Fruit fly (Drosophila melanogaster) whole organism, embryonic: ENCODE measurements around the gene CG13850.
A peak's percentile ranks its signal among the peaks of the same experiment; 100 is the strongest.

Experiments
- Adf1 ChIP-seq: fragments of 200-800 bp; sonication (Bioruptor generic); IDR thresholded peaks from 2 replicates; pipeline ENCODE4 v1.3.6; 2022; ENCODE audit warnings: missing biosample characterization, missing genetic modification characterization
- Bgb ChIP-seq: fragments of 200-800 bp; sonication (Bioruptor generic); IDR thresholded peaks from 2 replicates; pipeline ENCODE4 v1.3.6; 2022; ENCODE audit warnings: missing biosample characterization, missing genetic modification characterization; ENCODE audit not compliant: partially characterized antibody
- C15 ChIP-seq: fragments of 200-800 bp; sonication (Bioruptor generic); IDR thresholded peaks from 3 replicates; pipeline ENCODE4 v1.3.6; 2022; ENCODE audit warnings: missing biosample characterization, missing genetic modification characterization
- CG11398 ChIP-seq: fragments of 200-800 bp; sonication (Bioruptor generic); optimal IDR thresholded peaks from 2 replicates; lab custom pipeline; 2016; ENCODE audit warnings: missing biosample characterization, missing genetic modification characterization
- CG12769 ChIP-seq: fragments of 200-800 bp; sonication (Bioruptor generic); optimal IDR thresholded peaks from 2 replicates; lab custom pipeline; 2019; ENCODE audit warnings: missing biosample characterization, mild to moderate bottlenecking, missing genetic modification characterization, moderate library complexity
- CG13287 ChIP-seq: fragments of 200-800 bp; sonication (Bioruptor generic); IDR thresholded peaks from 2 replicates; pipeline ENCODE4 v1.3.6; 2022; ENCODE audit warnings: missing biosample characterization, missing genetic modification characterization; ENCODE audit not compliant: partially characterized antibody
- CG13624 ChIP-seq: fragments of 200-800 bp; sonication (Bioruptor generic); optimal IDR thresholded peaks from 2 replicates; lab custom pipeline; 2016; ENCODE audit warnings: missing biosample characterization, missing genetic modification characterization
- CG14860 ChIP-seq: fragments of 200-800 bp; sonication (Bioruptor generic); IDR thresholded peaks from 3 replicates; pipeline ENCODE4 v1.3.6; 2022; ENCODE audit warnings: missing biosample characterization, missing genetic modification characterization; ENCODE audit not compliant: partially characterized antibody
- CG15073 ChIP-seq: fragments of 200-800 bp; sonication (Bioruptor generic); optimal IDR thresholded peaks from 2 replicates; lab custom pipeline; 2016; ENCODE audit warnings: missing biosample characterization, missing genetic modification characterization
- CG17912 ChIP-seq: fragments of 200-800 bp; sonication (Bioruptor generic); optimal IDR thresholded peaks from 2 replicates; lab custom pipeline; 2018; ENCODE audit warnings: missing biosample characterization, mild to moderate bottlenecking, missing genetic modification characterization
- CG18476 ChIP-seq: fragments of 200-800 bp; sonication (Bioruptor generic); optimal IDR thresholded peaks from 2 replicates; lab custom pipeline; 2016; ENCODE audit warnings: missing biosample characterization, mild to moderate bottlenecking, missing genetic modification characterization
- CG2202 ChIP-seq: fragments of 200-800 bp; sonication (Bioruptor generic); optimal IDR thresholded peaks from 2 replicates; lab custom pipeline; 2018; ENCODE audit warnings: missing biosample characterization, mild to moderate bottlenecking, missing genetic modification characterization
- CG3065 ChIP-seq: fragments of 200-800 bp; sonication (Bioruptor generic); optimal IDR thresholded peaks from 2 replicates; lab custom pipeline; 2016; ENCODE audit warnings: missing biosample characterization, missing genetic modification characterization
- CG31365 ChIP-seq: fragments of 200-800 bp; sonication (Bioruptor generic); optimal IDR thresholded peaks from 2 replicates; lab custom pipeline; 2018; ENCODE audit warnings: missing biosample characterization, mild to moderate bottlenecking, missing genetic modification characterization
- CG32767 ChIP-seq: fragments of 200-800 bp; sonication (Bioruptor generic); IDR thresholded peaks from 2 replicates; pipeline ENCODE4 v1.3.6; 2022; ENCODE audit warnings: missing biosample characterization, missing genetic modification characterization
- CG3281 ChIP-seq: fragments of 200-800 bp; sonication (Bioruptor generic); optimal IDR thresholded peaks from 3 replicates; lab custom pipeline; 2017; ENCODE audit warnings: missing biosample characterization, mild to moderate bottlenecking, missing genetic modification characterization
- CG4424 ChIP-seq: fragments of 200-800 bp; sonication (Bioruptor generic); optimal IDR thresholded peaks from 3 replicates; lab custom pipeline; 2016; ENCODE audit warnings: missing biosample characterization, missing genetic modification characterization
- CG4730 ChIP-seq: fragments of 200-800 bp; sonication (Bioruptor generic); IDR thresholded peaks from 2 replicates; pipeline ENCODE4 v1.3.6; 2022; ENCODE audit warnings: missing biosample characterization, missing genetic modification characterization
- CG4854 ChIP-seq: fragments of 200-800 bp; sonication (Bioruptor generic); optimal IDR thresholded peaks from 2 replicates; lab custom pipeline; 2016; ENCODE audit warnings: missing biosample characterization, missing genetic modification characterization, inconsistent platforms
- CG7745 ChIP-seq: fragments of 200-800 bp; sonication (Bioruptor generic); optimal IDR thresholded peaks from 2 replicates; lab custom pipeline; 2018; ENCODE audit warnings: missing biosample characterization, mild to moderate bottlenecking, missing genetic modification characterization, moderate library complexity
- CG7839 ChIP-seq: fragments of 200-800 bp; sonication (Bioruptor generic); optimal IDR thresholded peaks from 3 replicates; lab custom pipeline; 2018; ENCODE audit warnings: missing biosample characterization, mild to moderate bottlenecking, missing genetic modification characterization, moderate library complexity
- CG9215 ChIP-seq: fragments of 200-800 bp; sonication (Bioruptor generic); IDR thresholded peaks from 2 replicates; pipeline ENCODE4 v1.3.6; 2022; ENCODE audit warnings: missing biosample characterization, missing genetic modification characterization
- CrebB ChIP-seq: fragments of 200-800 bp; sonication (Bioruptor generic); optimal IDR thresholded peaks from 3 replicates; lab custom pipeline; 2018; ENCODE audit warnings: missing biosample characterization, mild to moderate bottlenecking, missing genetic modification characterization
- Drgx ChIP-seq: fragments of 200-800 bp; sonication (Bioruptor generic); IDR thresholded peaks from 2 replicates; pipeline ENCODE4 v1.3.6; 2022; ENCODE audit warnings: missing biosample characterization, missing genetic modification characterization
- Elba2 ChIP-seq: fragments of 200-800 bp; sonication (Bioruptor generic); optimal IDR thresholded peaks from 3 replicates; lab custom pipeline; 2016; ENCODE audit warnings: missing biosample characterization, missing genetic modification characterization
- Ets97D ChIP-seq: fragments of 200-800 bp; sonication (Bioruptor generic); optimal IDR thresholded peaks from 3 replicates; lab custom pipeline; 2016; ENCODE audit warnings: missing biosample characterization, missing genetic modification characterization
- H2.0 ChIP-seq: fragments of 200-800 bp; sonication (Bioruptor generic); IDR thresholded peaks from 2 replicates; pipeline ENCODE4 v1.3.6; 2022; ENCODE audit warnings: missing biosample characterization, missing genetic modification characterization
- HLH54F ChIP-seq: fragments of 200-800 bp; sonication (Bioruptor generic); optimal IDR thresholded peaks from 3 replicates; lab custom pipeline; 2016; ENCODE audit warnings: missing biosample characterization, missing genetic modification characterization
- HLHmδ ChIP-seq: fragments of 200-800 bp; sonication (Bioruptor generic); optimal IDR thresholded peaks from 2 replicates; lab custom pipeline; 2018; ENCODE audit warnings: missing biosample characterization, mild to moderate bottlenecking, missing genetic modification characterization, moderate library complexity
- Max ChIP-seq: fragments of 200-800 bp; sonication (Bioruptor generic); optimal IDR thresholded peaks from 2 replicates; lab custom pipeline; 2016; ENCODE audit warnings: missing biosample characterization, mild to moderate bottlenecking, missing genetic modification characterization
- Med ChIP-seq: fragments of 200-800 bp; sonication (Bioruptor generic); peaks from one replicate; lab custom pipeline; 2016; ENCODE audit warnings: missing biosample characterization, missing genetic modification characterization, mild to moderate bottlenecking, inconsistent platforms, moderate library complexity
- Oaz ChIP-seq: fragments of 200-800 bp; sonication (Bioruptor generic); IDR thresholded peaks from 2 replicates; pipeline ENCODE4 v1.3.6; 2022; ENCODE audit warnings: missing biosample characterization, missing genetic modification characterization
- Poxn ChIP-seq: fragments of 200-800 bp; sonication (Bioruptor generic); IDR thresholded peaks from 2 replicates; pipeline ENCODE4 v1.3.6; 2022; ENCODE audit warnings: missing biosample characterization, missing genetic modification characterization
- aop ChIP-seq: fragments of 200-800 bp; sonication (Bioruptor generic); IDR thresholded peaks from 2 replicates; pipeline ENCODE4 v1.3.6; 2022; ENCODE audit warnings: missing biosample characterization, missing genetic modification characterization
- bowl ChIP-seq: fragments of 200-800 bp; sonication (Bioruptor generic); IDR thresholded peaks from 2 replicates; pipeline ENCODE4 v1.3.6; 2022; ENCODE audit warnings: missing biosample characterization, missing genetic modification characterization
- bsh ChIP-seq, 2 experiments: fragments of 200-800 bp; sonication (Bioruptor generic); optimal IDR thresholded peaks; 2 replicates each; lab custom pipeline; 2017 to 2018; ENCODE audit warnings: mild to moderate bottlenecking in 2 of 2, missing biosample characterization in 2 of 2, missing genetic modification characterization in 2 of 2, moderate library complexity in 1 of 2
- caup ChIP-seq: fragments of 200-800 bp; sonication (Bioruptor generic); optimal IDR thresholded peaks from 3 replicates; lab custom pipeline; 2017; ENCODE audit warnings: missing biosample characterization, mild to moderate bottlenecking, missing genetic modification characterization, moderate library complexity; ENCODE audit not compliant: severe bottlenecking
- ci ChIP-seq: fragments of 200-800 bp; sonication (Bioruptor generic); IDR thresholded peaks from 3 replicates; pipeline ENCODE4 v1.3.6; 2022; ENCODE audit warnings: missing biosample characterization, missing genetic modification characterization
- danr ChIP-seq: fragments of 200-800 bp; sonication (Bioruptor generic); IDR thresholded peaks from 2 replicates; pipeline ENCODE4 v1.3.6; 2022; ENCODE audit warnings: missing biosample characterization, missing genetic modification characterization
- fd96Cb ChIP-seq: fragments of 200-800 bp; sonication (Bioruptor generic); optimal IDR thresholded peaks from 2 replicates; lab custom pipeline; 2018; ENCODE audit warnings: missing biosample characterization, mild to moderate bottlenecking, missing genetic modification characterization, moderate library complexity
- gem ChIP-seq: fragments of 200-800 bp; sonication (Bioruptor generic); optimal IDR thresholded peaks from 2 replicates; lab custom pipeline; 2019; ENCODE audit warnings: missing biosample characterization, mild to moderate bottlenecking, missing genetic modification characterization, moderate library complexity
- grau ChIP-seq: fragments of 200-800 bp; optimal IDR thresholded peaks from 3 replicates; lab custom pipeline; 2019; ENCODE audit warnings: missing biosample characterization, mild to moderate bottlenecking, missing genetic modification characterization, moderate library complexity
- grn ChIP-seq: fragments of 200-800 bp; sonication (Bioruptor generic); optimal IDR thresholded peaks from 3 replicates; lab custom pipeline; 2017; ENCODE audit warnings: missing biosample characterization, missing genetic modification characterization
- ham ChIP-seq: fragments of 200-800 bp; sonication (Bioruptor generic); IDR thresholded peaks from 2 replicates; pipeline ENCODE4 v1.3.6; 2022; ENCODE audit warnings: missing biosample characterization, missing genetic modification characterization
- jigr1 ChIP-seq: fragments of 200-800 bp; sonication (Bioruptor generic); IDR thresholded peaks from 3 replicates; pipeline ENCODE4 v1.3.6; 2022; ENCODE audit warnings: missing biosample characterization, missing genetic modification characterization
- ken ChIP-seq: fragments of 200-800 bp; sonication (Bioruptor generic); IDR thresholded peaks from 3 replicates; pipeline ENCODE4 v1.3.6; 2022; ENCODE audit warnings: missing biosample characterization, missing genetic modification characterization
- klu ChIP-seq: fragments of 200-800 bp; sonication (Bioruptor generic); IDR thresholded peaks from 2 replicates; pipeline ENCODE4 v1.3.6; 2022; ENCODE audit warnings: missing biosample characterization, missing genetic modification characterization
- repo ChIP-seq: fragments of 200-800 bp; sonication (Bioruptor generic); optimal IDR thresholded peaks from 2 replicates; lab custom pipeline; 2016; ENCODE audit warnings: missing biosample characterization, missing genetic modification characterization
- slou ChIP-seq: fragments of 200-800 bp; sonication (Bioruptor generic); optimal IDR thresholded peaks from 3 replicates; lab custom pipeline; 2016; ENCODE audit warnings: missing biosample characterization, missing genetic modification characterization
- stwl ChIP-seq: fragments of 200-800 bp; sonication (Bioruptor generic); optimal IDR thresholded peaks from 3 replicates; lab custom pipeline; 2018; ENCODE audit warnings: missing biosample characterization, mild to moderate bottlenecking, missing genetic modification characterization, moderate library complexity
- tap ChIP-seq: fragments of 200-800 bp; optimal IDR thresholded peaks from 3 replicates; lab custom pipeline; 2019; ENCODE audit warnings: missing biosample characterization, mild to moderate bottlenecking, missing genetic modification characterization, moderate library complexity
- tll ChIP-seq, 2 experiments: fragments of 200-800 bp in 1 of 2; fragments of >200 bp in 1 of 2; sonication (Bioruptor generic) in 1 of 2; optimal IDR thresholded peaks; 2 replicates each; lab custom pipeline; 2017 to 2019; ENCODE audit warnings: missing biosample characterization in 2 of 2, missing genetic modification characterization in 2 of 2, mild to moderate bottlenecking in 1 of 2, moderate library complexity in 1 of 2

Gene CG13850

dm6 chr3R:22420911-22421310 is 10.2 kb upstream of the CG13850 start, which contains the start of the genes Nop56 and mats (continued):
- TF ChIP-seq aop (no peak), CG3281 (GFP tag; lab: Kevin White, UChicago) (no peak), CG13287 (GFP tag; lab: Robert Waterston, UW) (peak; percentile 57; the same call in 1 of the 2 replicates), fd96Cb (tag; lab: Kevin White, UChicago) (no peak), Med (GFP tag; lab: Kevin White, UChicago) (peak; percentile 89), Oaz (GFP tag; lab: Robert Waterston, UW) (no peak), bowl (GFP tag; lab: Robert Waterston, UW) (no peak), CG2202 (tag; lab: Kevin White, UChicago) (no peak), Bgb (GFP tag; lab: Robert Waterston, UW) (peak; percentile 42; the same call in 1 of the 2 replicates), Adf1 (GFP tag; lab: Robert Waterston, UW) (no peak), CG11398 (GFP tag; lab: Kevin White, UChicago) (no peak), CrebB (no peak), danr (GFP tag; lab: Robert Waterston, UW) (no peak), ci (GFP tag; lab: Robert Waterston, UW) (peak; percentile 43; the same call in 2 of the 3 replicates), jigr1 (no peak), C15 (GFP tag; lab: Robert Waterston, UW) (no peak), HLH54F (GFP tag; lab: Kevin White, UChicago) (no peak), gem (tag; lab: Kevin White, UChicago) (no peak), CG4730 (GFP tag; lab: Robert Waterston, UW) (no peak), CG14860 (GFP tag; lab: Robert Waterston, UW) (no peak), tll (GFP tag; optimal IDR thresholded peaks at IDR 0.05; lab: Kevin White, UChicago) (no peak), Max (GFP tag; lab: Kevin White, UChicago) (peak; percentile 98), klu (GFP tag; lab: Robert Waterston, UW) (no peak), Elba2 (GFP tag; lab: Kevin White, UChicago) (peak; percentile 84), CG31365 (tag; lab: Kevin White, UChicago) (no peak), bsh (GFP tag; optimal IDR thresholded peaks at IDR 0.05; lab: Kevin White, UChicago) (no peak), ham (GFP tag; lab: Robert Waterston, UW) (no peak), tap (tag; lab: Kevin White, UChicago) (no peak), CG9215 (GFP tag; lab: Robert Waterston, UW) (no peak), caup (GFP tag; lab: Kevin White, UChicago) (peak; percentile 33), Ets97D (peak; percentile 83), CG32767 (no peak), CG4854 (GFP tag; lab: Kevin White, UChicago) (no peak), CG12769 (tag; lab: Kevin White, UChicago) (no peak), CG18476 (GFP tag; lab: Kevin White, UChicago) (no peak), HLHmδ (no peak), CG7839 (tag; lab: Kevin White, UChicago) (no peak), CG3065 (no peak), CG13624 (GFP tag; lab: Kevin White, UChicago) (peak; percentile 15), CG15073 (no peak), grau (tag; lab: Kevin White, UChicago) (peak; percentile 20), ken (GFP tag; lab: Robert Waterston, UW) (no peak), Drgx (GFP tag; lab: Robert Waterston, UW) (no peak), repo (GFP tag; lab: Kevin White, UChicago) (no peak), H2.0 (GFP tag; lab: Robert Waterston, UW) (no peak), CG17912 (GFP tag; lab: Kevin White, UChicago) (peak; percentile 44), CG7745 (tag; lab: Kevin White, UChicago) (peak; percentile 21), stwl (tag; lab: Kevin White, UChicago) (peak; percentile 87), slou (GFP tag; lab: Kevin White, UChicago) (no peak), CG4424 (GFP tag; lab: Kevin White, UChicago) (no peak), Poxn (GFP tag; lab: Robert Waterston, UW) (no peak), grn (GFP tag; lab: Kevin White, UChicago) (peak; percentile 48)
